Fruit fly (Drosophila melanogaster) whole organism, prepupa: ENCODE results near the gene HGTX.

Experiments
- Blimp-1 ChIP-seq: fragments of 200-800 bp; sonication (Bioruptor generic); optimal IDR thresholded peaks from 3 replicates; lab custom pipeline; 2017; ENCODE audit warnings: missing biosample characterization, missing genetic modification characterization, mild to moderate bottlenecking, moderate library complexity, missing genetic modification reagents
- CG10631 ChIP-seq: fragments of 200-800 bp; sonication (Bioruptor generic); optimal IDR thresholded peaks from 2 replicates; lab custom pipeline; 2016; ENCODE audit warnings: missing biosample characterization, missing genetic modification characterization
- CG10669 ChIP-seq: fragments of 200-800 bp; sonication (Bioruptor generic); optimal IDR thresholded peaks from 3 replicates; lab custom pipeline; 2018; ENCODE audit warnings: missing biosample characterization, mild to moderate bottlenecking, missing genetic modification characterization, moderate library complexity
- CG11294 ChIP-seq: fragments of 200-800 bp; sonication (Bioruptor generic); IDR thresholded peaks from 2 replicates; pipeline ENCODE4 v1.3.6; 2022; ENCODE audit warnings: missing biosample characterization, missing genetic modification characterization
- CG11762 ChIP-seq: fragments of 200-800 bp; sonication (Bioruptor generic); optimal IDR thresholded peaks from 3 replicates; lab custom pipeline; 2016; ENCODE audit warnings: missing biosample characterization, missing genetic modification characterization; ENCODE audit not compliant: insufficient read depth
- CG15336 ChIP-seq: fragments of 200-800 bp; sonication (Bioruptor generic); IDR thresholded peaks from 2 replicates; pipeline ENCODE4 v1.3.6; 2022; ENCODE audit warnings: missing biosample characterization, missing genetic modification characterization
- CG16779 ChIP-seq: fragments of 200-800 bp; sonication (Bioruptor generic); optimal IDR thresholded peaks from 3 replicates; lab custom pipeline; 2017; ENCODE audit warnings: missing biosample characterization, mild to moderate bottlenecking, missing genetic modification characterization
- CG4318 ChIP-seq: fragments of 200-800 bp; sonication (Bioruptor generic); optimal IDR thresholded peaks from 3 replicates; lab custom pipeline; 2017; ENCODE audit warnings: missing biosample characterization, mild to moderate bottlenecking, missing genetic modification characterization
- CG6276 ChIP-seq: fragments of 200-800 bp; sonication (Bioruptor generic); optimal IDR thresholded peaks from 2 replicates; lab custom pipeline; 2017; ENCODE audit warnings: missing biosample characterization, mild to moderate bottlenecking, missing genetic modification characterization
- CG6854 ChIP-seq: fragments of 200-800 bp; sonication (Bioruptor generic); optimal IDR thresholded peaks from 2 replicates; lab custom pipeline; 2017; ENCODE audit warnings: missing biosample characterization, mild to moderate bottlenecking, missing genetic modification characterization
- CG8119 ChIP-seq: fragments of 200-800 bp; sonication (Bioruptor generic); IDR thresholded peaks from 3 replicates; pipeline ENCODE4 v1.3.6; 2022; ENCODE audit warnings: missing biosample characterization, missing genetic modification characterization
- CG8319 ChIP-seq: fragments of 200-800 bp; sonication (Bioruptor generic); optimal IDR thresholded peaks from 3 replicates; lab custom pipeline; 2016; ENCODE audit warnings: missing biosample characterization, missing genetic modification characterization
- CG8632 ChIP-seq: fragments of 200-800 bp; sonication (Bioruptor generic); optimal IDR thresholded peaks from 3 replicates; lab custom pipeline; 2016; ENCODE audit warnings: missing biosample characterization, missing genetic modification characterization
- Eip75B ChIP-seq: fragments of 200-800 bp; sonication (Bioruptor generic); optimal IDR thresholded peaks from 3 replicates; lab custom pipeline; 2016; ENCODE audit warnings: missing biosample characterization, missing genetic modification characterization
- Eip78C ChIP-seq: fragments of 200-800 bp; sonication (Bioruptor generic); peaks from one replicate; lab custom pipeline; 2016; ENCODE audit warnings: missing biosample characterization, missing genetic modification characterization
- Ets21C ChIP-seq: fragments of 200-800 bp; sonication (Bioruptor generic); optimal IDR thresholded peaks from 3 replicates; lab custom pipeline; 2016; ENCODE audit warnings: missing biosample characterization, missing genetic modification characterization
- Ets96B ChIP-seq: fragments of 200-800 bp; optimal IDR thresholded peaks from 2 replicates; lab custom pipeline; 2019; ENCODE audit warnings: missing biosample characterization, mild to moderate bottlenecking, missing genetic modification characterization, moderate library complexity
- Gug ChIP-seq: fragments of 200-800 bp; sonication (Bioruptor generic); IDR thresholded peaks from 2 replicates; pipeline ENCODE4 v1.3.6; 2022; ENCODE audit warnings: missing biosample characterization, missing genetic modification characterization
- Hr4 ChIP-seq: fragments of 200-800 bp; sonication (Bioruptor generic); optimal IDR thresholded peaks from 3 replicates; lab custom pipeline; 2016; ENCODE audit warnings: missing biosample characterization, missing genetic modification characterization
- Met ChIP-seq: fragments of 200-800 bp; sonication (Bioruptor generic); optimal IDR thresholded peaks from 3 replicates; lab custom pipeline; 2016; ENCODE audit warnings: missing biosample characterization, missing genetic modification characterization
- Smox ChIP-seq: fragments of 200-800 bp; sonication (Bioruptor generic); optimal IDR thresholded peaks from 3 replicates; lab custom pipeline; 2016; ENCODE audit warnings: missing biosample characterization, missing genetic modification characterization
- Sox102F ChIP-seq: fragments of 200-800 bp; sonication (Bioruptor generic); optimal IDR thresholded peaks from 2 replicates; lab custom pipeline; 2016; ENCODE audit warnings: missing biosample characterization, mild to moderate bottlenecking, missing genetic modification characterization
- Sox15 ChIP-seq: fragments of 200-800 bp; sonication (Bioruptor generic); optimal IDR thresholded peaks from 3 replicates; lab custom pipeline; 2016; ENCODE audit warnings: missing biosample characterization, missing genetic modification characterization
- achi ChIP-seq: fragments of 200-800 bp; sonication (Bioruptor generic); optimal IDR thresholded peaks from 3 replicates; lab custom pipeline; 2016; ENCODE audit warnings: missing biosample characterization, missing genetic modification characterization
- acj6 ChIP-seq: fragments of 200-800 bp; sonication (Bioruptor generic); optimal IDR thresholded peaks from 3 replicates; lab custom pipeline; 2016; ENCODE audit warnings: missing biosample characterization, missing genetic modification characterization
- dac ChIP-seq: fragments of 200-800 bp; sonication (Bioruptor generic); optimal IDR thresholded peaks from 2 replicates; lab custom pipeline; 2017; ENCODE audit warnings: missing biosample characterization, mild to moderate bottlenecking, missing genetic modification characterization
- eg ChIP-seq: fragments of 200-800 bp; sonication (Bioruptor generic); IDR thresholded peaks from 3 replicates; pipeline ENCODE4 v1.3.6; 2022; ENCODE audit warnings: missing biosample characterization, missing genetic modification characterization
- fkh ChIP-seq: fragments of 200-800 bp; sonication (Bioruptor generic); optimal IDR thresholded peaks from 3 replicates; lab custom pipeline; 2017; ENCODE audit warnings: missing biosample characterization, mild to moderate bottlenecking, missing genetic modification characterization, moderate library complexity
- net ChIP-seq: fragments of 200-800 bp; sonication (Bioruptor generic); optimal IDR thresholded peaks from 3 replicates; lab custom pipeline; 2016; ENCODE audit warnings: missing biosample characterization, missing genetic modification characterization
- pdm3 ChIP-seq: fragments of 200-800 bp; sonication (Bioruptor generic); optimal IDR thresholded peaks from 3 replicates; lab custom pipeline; 2016; ENCODE audit warnings: missing biosample characterization, missing genetic modification characterization
- salr ChIP-seq, 2 experiments: fragments of 200-800 bp; sonication (Bioruptor generic); optimal IDR thresholded peaks; 3 replicates each; lab custom pipeline; 2016 to 2018; ENCODE audit warnings: missing biosample characterization in 2 of 2, missing genetic modification characterization in 2 of 2, mild to moderate bottlenecking in 1 of 2
- spab ChIP-seq: fragments of 200-800 bp; sonication (Bioruptor generic); optimal IDR thresholded peaks from 2 replicates; lab custom pipeline; 2017; ENCODE audit warnings: missing biosample characterization, mild to moderate bottlenecking, missing genetic modification characterization, missing genetic modification reagents
- svp ChIP-seq: fragments of 200-800 bp; sonication (Bioruptor generic); peaks from one replicate; lab custom pipeline; 2016; ENCODE audit warnings: missing biosample characterization, missing genetic modification characterization
- topi ChIP-seq: fragments of 200-800 bp; sonication (Bioruptor generic); optimal IDR thresholded peaks from 3 replicates; lab custom pipeline; 2016; ENCODE audit warnings: missing biosample characterization, missing genetic modification characterization
- vri ChIP-seq: fragments of 200-800 bp; sonication (Bioruptor generic); optimal IDR thresholded peaks from 3 replicates; lab custom pipeline; 2016; ENCODE audit warnings: missing biosample characterization, mild to moderate bottlenecking, missing genetic modification characterization

Gene HGTX

dm6 chr3L:14569620-14570537 is 29.5 kb downstream of the HGTX start:
- TF ChIP-seq CG8119 (GFP tag; lab: Robert Waterston, UW) = no peak
- TF ChIP-seq Hr4 (GFP tag; lab: Kevin White, UChicago) = no peak
- no peak for TF ChIP-seq pdm3 (GFP tag; lab: Kevin White, UChicago)
- TF ChIP-seq CG6276 (GFP tag; lab: Kevin White, UChicago) = no peak
- no peak for TF ChIP-seq eg (GFP tag; lab: Robert Waterston, UW)
- no peak for TF ChIP-seq Eip78C (GFP tag; lab: Kevin White, UChicago)

- peak; percentile 15 for TF ChIP-seq svp
- TF ChIP-seq topi = no peak
- TF ChIP-seq, all 60 proteins: peak for 1
These were observed 32.2 kb downstream of the HGTX start, which contains the start of gene CG42758 for dm6 chr3L:14567140-14567539. Gene CG42758 (plus strand): TSS chr3L:14567440.

- TF ChIP-seq Met (GFP tag; lab: Kevin White, UChicago) = no peak
These were observed 34.2 kb downstream of the HGTX start for dm6 chr3L:14565134-14565587.

- TF ChIP-seq CG10669 (GFP tag; lab: Kevin White, UChicago) = no peak
- TF ChIP-seq Smox (GFP tag; lab: Kevin White, UChicago) = no peak
- peak; percentile 73 for TF ChIP-seq fkh (GFP tag; lab: Kevin White, UChicago)
- TF ChIP-seq CG16779 (tag; lab: Kevin White, UChicago) = no peak
- no peak for TF ChIP-seq Blimp-1 (GFP tag; lab: Kevin White, UChicago)
- no peak for TF ChIP-seq CG10631
- no peak for TF ChIP-seq salr (GFP tag; optimal IDR thresholded peaks at IDR 0.05; lab: Kevin White, UChicago)
- TF ChIP-seq CG8632 (GFP tag; lab: Kevin White, UChicago) = peak; percentile 6
- no peak for TF ChIP-seq CG11294 (GFP tag; lab: Robert Waterston, UW)
- no peak for TF ChIP-seq CG6854 (GFP tag; lab: Kevin White, UChicago)
- TF ChIP-seq vri (GFP tag; lab: Kevin White, UChicago) = peak; percentile 86
- no peak for TF ChIP-seq pdm3 (GFP tag; lab: Kevin White, UChicago)
- no peak for TF ChIP-seq CG6276 (GFP tag; lab: Kevin White, UChicago)
- TF ChIP-seq CG11762 = no peak
- no peak for TF ChIP-seq CG8119 (GFP tag; lab: Robert Waterston, UW)
- no peak for TF ChIP-seq Sox15 (GFP tag; lab: Kevin White, UChicago)
- no peak for TF ChIP-seq acj6 (GFP tag; lab: Kevin White, UChicago)
- TF ChIP-seq Ets96B (tag; lab: Kevin White, UChicago) = no peak
- no peak for TF ChIP-seq net
- no peak for TF ChIP-seq CG15336 (GFP tag; lab: Robert Waterston, UW)
These were observed 34.9 kb downstream of the HGTX start for dm6 chr3L:14564404-14564803.

- TF ChIP-seq Eip75B (GFP tag; lab: Kevin White, UChicago) (no peak), spab (no peak), Gug (no peak), CG16779 (tag; lab: Kevin White, UChicago) (no peak), CG10669 (GFP tag; lab: Kevin White, UChicago) (no peak), dac (GFP tag; lab: Kevin White, UChicago) (no peak), CG8319 (GFP tag; lab: Kevin White, UChicago) (no peak), svp (no peak), achi (no peak), Sox102F (GFP tag; lab: Kevin White, UChicago) (no peak), topi (no peak), Ets21C (no peak), CG4318 (GFP tag; lab: Kevin White, UChicago) (no peak), eg (GFP tag; lab: Robert Waterston, UW) (no peak)
These were observed 35.9 kb downstream of the HGTX start for dm6 chr3L:14563461-14563860.
